Worm (Caenorhabditis elegans): ENCODE measurements around the gene lim-4.
A peak's percentile ranks its signal among the peaks of the same experiment; 100 is the strongest.

lim-4 gene

DNA sequence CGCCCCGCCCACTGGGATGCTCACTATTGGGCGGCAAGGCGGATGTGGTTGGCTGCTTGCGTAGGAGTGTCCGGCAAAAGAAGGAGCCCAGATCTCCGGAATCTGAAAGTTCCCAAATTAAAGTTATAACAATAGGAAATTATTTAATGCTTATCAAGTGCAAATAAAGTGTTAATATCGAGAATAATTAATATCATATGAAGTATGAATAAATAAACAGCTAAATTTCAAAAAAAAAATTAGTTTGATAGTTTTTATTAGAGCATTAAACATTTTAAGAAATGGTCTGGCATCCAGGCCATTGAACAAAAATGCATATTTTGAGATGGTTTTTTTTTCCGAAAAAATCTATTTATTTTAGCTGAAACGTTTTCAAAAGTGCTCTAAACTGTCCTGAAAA, at the start of gene lim-4:
Gene lim-4 (minus strand): TSS at position 101 of the 400 bp plus-strand sequence.
- TF ChIP-seq scrt-1 (GFP tag; IDR thresholded peaks at IDR 0.05) (no peak), tbx-37 (GFP tag; conservative IDR thresholded peaks at IDR 0.05) (no peak), pes-1 (GFP tag; IDR thresholded peaks at IDR 0.05) (no peak), hmbx-1 (tag; optimal IDR thresholded peaks at IDR 0.05) (no peak), aly-1 (tag; optimal IDR thresholded peaks at IDR 0.05) (no peak)

- TF ChIP-seq aly-1 (tag; optimal IDR thresholded peaks at IDR 0.05) (no peak), pes-1 (GFP tag; IDR thresholded peaks at IDR 0.05) (no peak)
Measured at ce11 chrX:3920747-3921146, 47.4 kb upstream of the lim-4 start.

- TF ChIP-seq hnd-1 (tag; optimal IDR thresholded peaks at IDR 0.05) = no peak
- no peak for TF ChIP-seq scrt-1 (GFP tag; IDR thresholded peaks at IDR 0.05)
Measured at ce11 chrX:3920101-3920500, 46.8 kb upstream of the lim-4 start, which contains the start of gene T22B2.2. Gene T22B2.2 (plus strand): TSS chrX:3920401.

DNA sequence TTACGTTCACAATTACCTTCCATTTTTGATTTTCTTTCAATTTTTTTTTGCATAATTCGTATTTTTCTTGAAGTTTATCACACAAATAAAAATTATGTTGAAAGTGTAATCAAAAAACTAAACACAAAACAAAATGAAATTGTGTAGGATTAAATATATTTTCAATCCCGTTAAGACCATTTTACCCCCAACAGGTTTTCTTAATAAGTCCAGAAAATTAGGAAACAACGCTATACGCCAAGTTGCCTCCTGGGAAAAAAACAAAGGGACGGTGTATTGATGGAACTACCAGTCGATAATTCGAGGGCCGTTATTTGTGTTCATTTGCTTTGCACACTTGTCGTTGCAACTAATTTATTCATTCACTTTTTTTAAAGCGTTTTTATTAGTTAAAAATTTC, 46.3 kb upstream of the lim-4 start:
- TF ChIP-seq B0310.2 (tag; optimal IDR thresholded peaks at IDR 0.05) = no peak

DNA sequence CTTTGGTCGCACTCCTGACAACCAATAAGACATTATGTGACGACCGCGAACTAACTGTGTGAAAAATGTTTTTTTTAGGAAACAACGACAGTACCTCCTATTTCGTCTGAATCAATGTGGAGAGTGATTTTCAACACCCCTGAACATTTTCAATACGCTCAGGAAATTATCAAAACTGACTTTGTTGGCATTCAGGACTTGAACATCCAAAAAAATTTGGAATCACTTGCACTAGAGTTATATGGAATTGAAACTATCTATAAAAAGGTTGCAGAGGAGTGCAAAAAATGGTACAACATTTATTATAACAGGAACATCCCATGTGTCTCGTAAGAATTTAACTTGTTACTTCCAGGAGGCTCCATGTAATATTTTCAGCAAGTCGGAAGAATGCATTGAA, 44.8 kb upstream of the lim-4 start:
- no peak for TF ChIP-seq tbx-37 (GFP tag; conservative IDR thresholded peaks at IDR 0.05)
- no peak for TF ChIP-seq flt-1 (GFP tag; IDR thresholded peaks at IDR 0.05)
- TF ChIP-seq hmg-4 (GFP tag; optimal IDR thresholded peaks at IDR 0.05) = no peak
- no peak for TF ChIP-seq aly-1 (tag; optimal IDR thresholded peaks at IDR 0.05)
- TF ChIP-seq sea-1 (GFP tag; conservative IDR thresholded peaks at IDR 0.05) = no peak
- TF ChIP-seq tbx-11 (GFP tag; IDR thresholded peaks at IDR 0.05) = no peak
- no peak for TF ChIP-seq hnd-1 (tag; optimal IDR thresholded peaks at IDR 0.05)
- no peak for TF ChIP-seq pes-1 (GFP tag; IDR thresholded peaks at IDR 0.05)
- no peak for TF ChIP-seq tra-4 (tag; optimal IDR thresholded peaks at IDR 0.05)
- TF ChIP-seq ama-1 (optimal IDR thresholded peaks at IDR 0.05) = no peak
- TF ChIP-seq ceh-36 (tag; optimal IDR thresholded peaks at IDR 0.05) = no peak
- TF ChIP-seq scrt-1 (GFP tag; IDR thresholded peaks at IDR 0.05) = no peak
- TF ChIP-seq ceh-13 (GFP tag; optimal IDR thresholded peaks at IDR 0.05) = no peak
- TF ChIP-seq F13C5.2 (tag; optimal IDR thresholded peaks at IDR 0.05) = no peak
- TF ChIP-seq B0310.2 (tag; optimal IDR thresholded peaks at IDR 0.05) = no peak

DNA sequence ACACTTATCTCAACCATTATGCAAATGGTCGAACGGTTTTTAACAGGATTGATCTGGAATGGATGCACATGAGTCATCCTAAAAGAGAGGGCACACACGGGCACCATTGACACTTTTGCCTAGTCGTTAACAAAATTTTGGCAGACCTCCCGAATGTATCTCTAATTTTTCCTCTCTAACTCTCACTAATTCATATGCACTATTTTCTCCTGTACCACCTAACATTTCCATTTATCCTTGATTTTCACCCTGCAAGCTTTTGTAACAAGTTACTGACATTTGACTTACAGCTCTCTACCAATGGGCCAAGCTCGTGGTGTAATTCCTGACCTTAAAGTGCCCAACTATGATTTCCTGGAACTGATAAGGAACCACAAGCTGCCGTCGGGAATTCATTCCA, 43.7 kb upstream of the lim-4 start, which contains the start of gene T22B2.3:
Gene T22B2.3 (plus strand): TSS at position 301 of the 400 bp plus-strand sequence.
- TF ChIP-seq hmbx-1 (tag; optimal IDR thresholded peaks at IDR 0.05) (no peak), ama-1 (optimal IDR thresholded peaks at IDR 0.05) (no peak), hmg-4 (GFP tag; optimal IDR thresholded peaks at IDR 0.05) (no peak), ceh-36 (tag; optimal IDR thresholded peaks at IDR 0.05) (no peak), hnd-1 (tag; optimal IDR thresholded peaks at IDR 0.05) (no peak)

- TF ChIP-seq tra-4 (tag; optimal IDR thresholded peaks at IDR 0.05) (no peak), ets-7 (tag; optimal IDR thresholded peaks at IDR 0.05) (no peak), scrt-1 (GFP tag; IDR thresholded peaks at IDR 0.05) (no peak), hmg-4 (GFP tag; optimal IDR thresholded peaks at IDR 0.05) (no peak), F13C5.2 (tag; optimal IDR thresholded peaks at IDR 0.05) (no peak)
Measured at ce11 chrX:3915748-3916147, 42.4 kb upstream of the lim-4 start, which contains the start of gene idpp-9. Gene idpp-9 (minus strand): TSS chrX:3915848.

- peak; percentile 75 for TF ChIP-seq B0310.2 (tag; optimal IDR thresholded peaks at IDR 0.05)
- peak; percentile 70 for TF ChIP-seq flt-1 (GFP tag; IDR thresholded peaks at IDR 0.05)
- TF ChIP-seq tra-4 (tag; optimal IDR thresholded peaks at IDR 0.05) = peak; percentile 49
- no peak for TF ChIP-seq ets-7 (tag; optimal IDR thresholded peaks at IDR 0.05)
- TF ChIP-seq ama-1 (optimal IDR thresholded peaks at IDR 0.05) = no peak
- TF ChIP-seq tbx-37 (GFP tag; conservative IDR thresholded peaks at IDR 0.05) = peak; percentile 50; the same call in 1 of the 2 replicates
- peak; percentile 42 for TF ChIP-seq F13C5.2 (tag; optimal IDR thresholded peaks at IDR 0.05)
- TF ChIP-seq tbx-11 (GFP tag; IDR thresholded peaks at IDR 0.05) = peak; percentile 64
- peak; percentile 85 for TF ChIP-seq ceh-36 (tag; optimal IDR thresholded peaks at IDR 0.05)
- peak; percentile 77; the same call in 1 of the 2 replicates for TF ChIP-seq sea-1 (GFP tag; conservative IDR thresholded peaks at IDR 0.05)
- peak; percentile 33 for TF ChIP-seq hmbx-1 (tag; optimal IDR thresholded peaks at IDR 0.05)
- peak; percentile 83 for TF ChIP-seq pes-1 (GFP tag; IDR thresholded peaks at IDR 0.05)
- peak; percentile 82 for TF ChIP-seq scrt-1 (GFP tag; IDR thresholded peaks at IDR 0.05)
- peak; percentile 35 for TF ChIP-seq hnd-1 (tag; optimal IDR thresholded peaks at IDR 0.05)
- peak; percentile 49 for TF ChIP-seq ceh-13 (GFP tag; optimal IDR thresholded peaks at IDR 0.05)
- TF ChIP-seq aly-1 (tag; optimal IDR thresholded peaks at IDR 0.05) = peak; percentile 55
- peak; percentile 76 for TF ChIP-seq hmg-4 (GFP tag; optimal IDR thresholded peaks at IDR 0.05)
Measured at ce11 chrX:3914273-3914672, 40.9 kb upstream of the lim-4 start.

ce11 chrX:3911280-3911679, 37.9 kb upstream of the lim-4 start, which contains the start of gene T22B2.5:
Gene T22B2.5 (minus strand): TSS chrX:3911380.
- TF ChIP-seq flt-1 (GFP tag; IDR thresholded peaks at IDR 0.05) (no peak), sea-1 (GFP tag; conservative IDR thresholded peaks at IDR 0.05) (no peak), ama-1 (optimal IDR thresholded peaks at IDR 0.05) (no peak), ceh-36 (tag; optimal IDR thresholded peaks at IDR 0.05) (no peak), hmg-4 (GFP tag; optimal IDR thresholded peaks at IDR 0.05) (no peak), F13C5.2 (tag; optimal IDR thresholded peaks at IDR 0.05) (no peak), scrt-1 (GFP tag; IDR thresholded peaks at IDR 0.05) (no peak), B0310.2 (tag; optimal IDR thresholded peaks at IDR 0.05) (no peak), ceh-13 (GFP tag; optimal IDR thresholded peaks at IDR 0.05) (no peak), hmbx-1 (tag; optimal IDR thresholded peaks at IDR 0.05) (no peak), tbx-37 (GFP tag; conservative IDR thresholded peaks at IDR 0.05) (no peak), tra-4 (tag; optimal IDR thresholded peaks at IDR 0.05) (no peak), ets-7 (tag; optimal IDR thresholded peaks at IDR 0.05) (no peak), pes-1 (GFP tag; IDR thresholded peaks at IDR 0.05) (no peak), aly-1 (tag; optimal IDR thresholded peaks at IDR 0.05) (no peak), tbx-11 (GFP tag; IDR thresholded peaks at IDR 0.05) (no peak), hnd-1 (tag; optimal IDR thresholded peaks at IDR 0.05) (no peak)
